Fruit fly (Drosophila melanogaster): ENCODE data around the gene CG7730.

DNA sequence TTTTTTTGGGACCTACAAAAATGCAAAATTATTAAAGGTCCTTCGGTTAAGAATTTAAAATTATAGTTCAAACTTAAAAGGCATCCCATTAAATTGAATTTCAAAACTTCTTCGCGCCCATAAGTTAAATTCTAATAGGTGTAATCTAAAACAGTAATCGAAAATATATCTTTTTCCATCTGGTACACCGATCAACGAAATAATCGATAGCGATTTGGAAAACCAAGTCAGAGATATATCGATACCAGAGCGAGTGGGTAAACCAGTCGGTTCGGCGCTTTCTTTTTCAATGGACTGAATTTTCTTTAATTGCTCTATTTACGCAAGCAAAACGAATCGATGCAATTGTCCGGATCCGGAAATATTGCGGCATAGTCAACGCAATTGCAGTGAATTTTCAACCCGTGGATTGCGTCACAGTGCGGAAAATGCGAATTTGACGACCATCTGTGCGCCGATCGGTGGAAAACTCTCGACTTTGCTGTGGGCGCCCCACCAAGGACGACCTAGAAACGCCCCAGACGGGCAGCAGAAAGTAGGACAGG, 3.1 kb upstream of the CG7730 start, which contains the start of gene Fit2:
- no peak for TF ChIP-seq CTCF (optimal IDR thresholded peaks at IDR 0.05)
- no peak for TF ChIP-seq CG8478 (optimal IDR thresholded peaks at IDR 0.05)

All from S2 (cell line).